Fruit fly (Drosophila melanogaster): ENCODE measurements around the gene Polr2C.

DNA sequence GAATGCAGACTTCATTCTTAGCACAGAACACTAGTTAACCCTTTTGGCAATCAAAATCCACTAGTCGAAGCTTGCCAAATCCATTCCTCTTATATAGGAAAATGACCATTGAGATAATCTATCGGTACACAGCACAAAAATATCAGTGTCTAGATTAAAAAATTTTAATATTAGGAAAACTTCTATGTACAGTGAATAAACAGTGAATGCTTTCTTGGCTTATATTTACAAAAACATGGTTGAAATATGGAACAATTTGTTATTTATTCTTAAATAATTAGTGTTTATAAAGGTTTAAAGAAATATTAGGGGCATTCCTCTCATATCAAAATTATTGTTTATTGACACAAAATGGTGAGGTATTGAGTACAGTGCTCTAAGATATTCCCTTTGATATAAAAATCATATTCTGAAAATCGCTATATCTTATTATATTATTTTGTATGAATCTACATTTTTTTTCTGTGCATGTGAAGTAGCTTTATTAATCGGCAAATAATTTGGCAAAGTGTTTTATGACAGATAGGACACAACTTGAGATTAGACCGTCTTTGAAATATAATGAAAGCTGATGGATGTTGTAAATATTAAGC, 10.7 kb downstream of the Polr2C start, which contains the start of gene CG33306:
- no peak for TF ChIP-seq CG8478 (optimal IDR thresholded peaks at IDR 0.05)
- TF ChIP-seq pan (optimal IDR thresholded peaks at IDR 0.05) = no peak
